Fruit fly (Drosophila melanogaster) whole organism, adult: ENCODE results near the gene CG17110.

ENCODE experiments used
- CG11617 ChIP-seq: fragments of 200-800 bp; sonication (Bioruptor generic); optimal IDR thresholded peaks from 2 replicates; lab custom pipeline; 2017; ENCODE audit warnings: mild to moderate bottlenecking, missing biosample characterization, missing genetic modification reagents, missing genetic modification characterization
- CG12768 ChIP-seq: fragments of 200-800 bp; sonication (Bioruptor generic); optimal IDR thresholded peaks from 2 replicates; lab custom pipeline; 2017; ENCODE audit warnings: missing biosample characterization, missing genetic modification characterization, mild to moderate bottlenecking, moderate library complexity, missing genetic modification reagents
- CG33017 ChIP-seq: fragments of 200-800 bp; sonication (Bioruptor generic); optimal IDR thresholded peaks from 2 replicates; lab custom pipeline; 2018; ENCODE audit warnings: missing biosample characterization, mild to moderate bottlenecking, missing genetic modification characterization, moderate library complexity
- CG5204 ChIP-seq: fragments of 200-800 bp; sonication (Bioruptor generic); optimal IDR thresholded peaks from 2 replicates; lab custom pipeline; 2016; ENCODE audit warnings: missing biosample characterization, missing genetic modification characterization
- CG7045 ChIP-seq: fragments of 200-800 bp; sonication (Bioruptor generic); optimal IDR thresholded peaks from 2 replicates; lab custom pipeline; 2017; ENCODE audit warnings: missing biosample characterization, mild to moderate bottlenecking, missing genetic modification characterization
- CG7101 ChIP-seq: fragments of 200-800 bp; sonication (Bioruptor generic); optimal IDR thresholded peaks from 2 replicates; lab custom pipeline; 2018; ENCODE audit warnings: missing biosample characterization, mild to moderate bottlenecking, missing genetic modification characterization, moderate library complexity
- Hr96 ChIP-seq: fragments of 200-800 bp; sonication (Bioruptor generic); optimal IDR thresholded peaks from 2 replicates; lab custom pipeline; 2016; ENCODE audit warnings: missing biosample characterization, missing genetic modification characterization
- bab1 ChIP-seq: fragments of 200-800 bp; sonication (Bioruptor generic); optimal IDR thresholded peaks from 3 replicates; lab custom pipeline; 2019; ENCODE audit warnings: missing biosample characterization, mild to moderate bottlenecking, missing genetic modification characterization, moderate library complexity
- kay ChIP-seq: fragments of 200-800 bp; sonication (Bioruptor generic); peaks from one replicate; lab custom pipeline; 2016; ENCODE audit warnings: missing biosample characterization, missing genetic modification characterization, borderline replicate concordance
- ovo ChIP-seq: fragments of 200-800 bp; sonication (Bioruptor generic); optimal IDR thresholded peaks from 2 replicates; lab custom pipeline; 2016; ENCODE audit warnings: missing biosample characterization, missing genetic modification characterization

- no peak for TF ChIP-seq CG7101 (tag; lab: Kevin White, UChicago)
- no peak for TF ChIP-seq ovo
- TF ChIP-seq CG12768 (GFP tag; lab: Kevin White, UChicago) = no peak
- TF ChIP-seq CG33017 (tag; lab: Kevin White, UChicago) = no peak
- no peak for TF ChIP-seq CG11617 (GFP tag; lab: Kevin White, UChicago)
- TF ChIP-seq Hr96 (GFP tag; lab: Kevin White, UChicago) = no peak
- no peak for TF ChIP-seq CG5204 (GFP tag; lab: Kevin White, UChicago)
- no peak for TF ChIP-seq CG7045 (GFP tag; lab: Kevin White, UChicago)
- TF ChIP-seq kay (GFP tag; lab: Kevin White, UChicago) = no peak
- no peak for TF ChIP-seq bab1
Measured at dm6 chr3R:23144654-23145053, 53.1 kb downstream of the CG17110 start.
